Worm (Caenorhabditis elegans) whole organism, L4 larva: Measurements from ENCODE around the gene rft-1.
A peak's percentile ranks its signal among the peaks of the same experiment; 100 is the strongest.
"Not testable (repeated sequence)": the region's sequence is repeated elsewhere in the genome, so short reads cannot be mapped to it uniquely, and the experiment has no call there.

Source experiments
- F37D6.2 ChIP-seq: sonication (generic microtip); optimal IDR thresholded peaks from 2 replicates; lab custom pipeline; 2016; ENCODE audit warnings: mild to moderate bottlenecking, missing genetic modification characterization, missing compliant biosample characterization
- F49E8.2 ChIP-seq: sonication (generic microtip); optimal IDR thresholded peaks from 2 replicates; lab custom pipeline; 2016; ENCODE audit warnings: missing compliant biosample characterization, mild to moderate bottlenecking, missing genetic modification characterization, borderline replicate concordance
- R02D3.7 ChIP-seq: fragments of 150-350 bp; sonication (generic microtip); optimal IDR thresholded peaks from 3 replicates; lab custom pipeline; 2014; ENCODE audit warnings: missing biosample characterization, missing genetic modification characterization
- T20F7.1 ChIP-seq: fragments of 200-800 bp; sonication (Bioruptor generic); optimal IDR thresholded peaks from 2 replicates; lab custom pipeline; 2018; ENCODE audit warnings: mild to moderate bottlenecking, missing genetic modification characterization, missing compliant biosample characterization
- Y75B8A.6 ChIP-seq: fragments of 200-800 bp; sonication (Bioruptor generic); IDR thresholded peaks from 2 replicates; pipeline ENCODE4 v1.3.6; 2022; ENCODE audit warnings: missing genetic modification reagents, missing genetic modification characterization, missing compliant biosample characterization
- aha-1 ChIP-seq: fragments of 150-350 bp; peaks from one replicate; lab custom pipeline; 2014; ENCODE audit warnings: missing biosample characterization, missing genetic modification characterization
- ama-1 ChIP-seq: fragments of 150-350 bp; optimal IDR thresholded peaks from 2 replicates; lab custom pipeline; 2014; ENCODE audit warnings: inconsistent platforms, mixed read lengths
- arid-1 ChIP-seq: fragments of 200-800 bp; sonication (Bioruptor generic); conservative IDR thresholded peaks from 2 replicates; pipeline ENCODE4 v1.3.6; 2022; ENCODE audit warnings: missing genetic modification reagents, missing genetic modification characterization, missing compliant biosample characterization
- ceh-62 ChIP-seq: sonication (generic microtip); optimal IDR thresholded peaks from 2 replicates; lab custom pipeline; 2017; ENCODE audit warnings: missing biosample characterization, missing genetic modification characterization
- ceh-82 ChIP-seq: sonication (generic microtip); optimal IDR thresholded peaks from 2 replicates; lab custom pipeline; 2017; ENCODE audit warnings: missing biosample characterization, missing genetic modification characterization
- ces-1 ChIP-seq: fragments of 150-350 bp; sonication (generic microtip); optimal IDR thresholded peaks from 4 replicates; lab custom pipeline; 2014; ENCODE audit warnings: missing biosample characterization, missing genetic modification reagents, missing genetic modification characterization
- daf-12 ChIP-seq: fragments of 150-350 bp; optimal IDR thresholded peaks from 2 replicates; lab custom pipeline; 2014; ENCODE audit warnings: missing biosample characterization, missing genetic modification reagents, missing genetic modification characterization
- daf-16 ChIP-seq, 3 experiments: sonication (generic microtip); optimal IDR thresholded peaks; 2 replicates each; lab custom pipeline; 2016 to 2017; ENCODE audit warnings: missing genetic modification characterization in 3 of 3, missing genetic modification reagents in 3 of 3, mild to moderate bottlenecking in 2 of 3, missing compliant biosample characterization in 2 of 3, missing biosample characterization in 1 of 3, moderate library complexity in 1 of 3
- daf-8 ChIP-seq: fragments of 200-800 bp; sonication (Bioruptor generic); IDR thresholded peaks from 2 replicates; pipeline ENCODE4 v1.3.6; 2022; ENCODE audit warnings: missing genetic modification characterization, missing compliant biosample characterization
- dpl-1 ChIP-seq: fragments of 150-350 bp; optimal IDR thresholded peaks from 2 replicates; lab custom pipeline; 2014; ENCODE audit warnings: missing biosample characterization, missing genetic modification reagents, missing genetic modification characterization
- egl-27 ChIP-seq: sonication (generic microtip); optimal IDR thresholded peaks from 3 replicates; lab custom pipeline; 2017; ENCODE audit warnings: missing biosample characterization, missing genetic modification reagents, missing genetic modification characterization
- fkh-10 ChIP-seq: fragments of 150-350 bp; optimal IDR thresholded peaks from 2 replicates; lab custom pipeline; 2014; ENCODE audit warnings: missing biosample characterization, missing genetic modification reagents, missing genetic modification characterization
- hif-1 ChIP-seq, 2 experiments: sonication (generic microtip); optimal IDR thresholded peaks; 2 replicates each; lab custom pipeline; 2016 to 2017; ENCODE audit warnings: missing compliant biosample characterization in 2 of 2, missing genetic modification characterization in 2 of 2, missing genetic modification reagents in 2 of 2, missing genotype in 2 of 2, mild to moderate bottlenecking in 1 of 2
- hlh-11 ChIP-seq: fragments of 200-800 bp; sonication (Bioruptor generic); optimal IDR thresholded peaks from 2 replicates; lab custom pipeline; 2018; ENCODE audit warnings: mild to moderate bottlenecking, missing genetic modification characterization, missing compliant biosample characterization
- hlh-30 ChIP-seq: sonication (generic microtip); optimal IDR thresholded peaks from 2 replicates; lab custom pipeline; 2017; ENCODE audit warnings: antibody characterized with exemption, mild to moderate bottlenecking, missing genetic modification characterization, missing compliant biosample characterization; ENCODE audit not compliant: insufficient read depth
- hmg-1.1 ChIP-seq: fragments of 200-800 bp; sonication (Bioruptor generic); IDR thresholded peaks from 2 replicates; pipeline ENCODE4 v1.3.6; 2022; ENCODE audit warnings: missing genetic modification reagents, missing genetic modification characterization, missing compliant biosample characterization
- jun-1 ChIP-seq: fragments of 150-350 bp; optimal IDR thresholded peaks from 2 replicates; lab custom pipeline; 2014; ENCODE audit warnings: missing biosample characterization, missing genetic modification reagents, missing genetic modification characterization
- lim-7 ChIP-seq: fragments of 200-800 bp; sonication (Bioruptor generic); IDR thresholded peaks from 2 replicates; pipeline ENCODE4 v1.3.6; 2022; ENCODE audit warnings: missing genetic modification characterization, missing compliant biosample characterization
- lin-13 ChIP-seq: fragments of 150-350 bp; optimal IDR thresholded peaks from 2 replicates; lab custom pipeline; 2014; ENCODE audit warnings: missing biosample characterization, missing genetic modification reagents, missing genetic modification characterization
- lin-15B ChIP-seq: fragments of 150-350 bp; sonication (generic microtip); optimal IDR thresholded peaks from 3 replicates; lab custom pipeline; 2014; ENCODE audit warnings: missing biosample characterization, missing genetic modification characterization
- lin-38 ChIP-seq: fragments of 200-800 bp; sonication (Bioruptor generic); IDR thresholded peaks from 2 replicates; pipeline ENCODE4 v1.3.6; 2022; ENCODE audit warnings: missing genetic modification reagents, missing genetic modification characterization, missing compliant biosample characterization
- lsy-2 ChIP-seq, 2 experiments: fragments of 150-350 bp in 1 of 2; sonication (generic microtip) in 1 of 2; optimal IDR thresholded peaks; 2 replicates each; lab custom pipeline; 2014 to 2017; ENCODE audit warnings: missing biosample characterization in 2 of 2, missing genetic modification characterization in 2 of 2
- mep-1 ChIP-seq: fragments of 150-350 bp; sonication (generic microtip); optimal IDR thresholded peaks from 3 replicates; lab custom pipeline; 2014; ENCODE audit warnings: missing biosample characterization, missing genetic modification characterization
- nhr-10 ChIP-seq: fragments of 150-350 bp; optimal IDR thresholded peaks from 2 replicates; lab custom pipeline; 2014; ENCODE audit warnings: missing biosample characterization, missing genetic modification characterization
- nhr-102 ChIP-seq: sonication (generic microtip); optimal IDR thresholded peaks from 2 replicates; lab custom pipeline; 2016; ENCODE audit warnings: mild to moderate bottlenecking, missing genetic modification characterization, moderate library complexity, missing compliant biosample characterization
- nhr-28 ChIP-seq: fragments of 150-350 bp; optimal IDR thresholded peaks from 2 replicates; lab custom pipeline; 2014; ENCODE audit warnings: missing biosample characterization, missing genetic modification characterization
- nhr-41 ChIP-seq: fragments of 200-800 bp; sonication (Bioruptor generic); IDR thresholded peaks from 2 replicates; pipeline ENCODE4 v1.3.6; 2022; ENCODE audit warnings: missing genetic modification reagents, missing genetic modification characterization, missing compliant biosample characterization
- nhr-76 ChIP-seq: fragments of 150-350 bp; optimal IDR thresholded peaks from 2 replicates; lab custom pipeline; 2014; ENCODE audit warnings: missing biosample characterization, missing genetic modification characterization
- nhr-77 ChIP-seq: fragments of 150-350 bp; optimal IDR thresholded peaks from 2 replicates; lab custom pipeline; 2014; ENCODE audit warnings: missing biosample characterization, missing genetic modification characterization
- rbr-2 ChIP-seq: sonication (generic microtip); optimal IDR thresholded peaks from 2 replicates; lab custom pipeline; 2016; ENCODE audit warnings: missing genotype, missing genetic modification characterization, missing compliant biosample characterization
- set-16 ChIP-seq: fragments of 200-800 bp; sonication (Bioruptor generic); IDR thresholded peaks from 2 replicates; pipeline ENCODE4 v1.3.6; 2022; ENCODE audit warnings: missing genetic modification reagents, missing genetic modification characterization, missing compliant biosample characterization
- snpc-1.2 ChIP-seq: fragments of 200-800 bp; sonication (Bioruptor generic); IDR thresholded peaks from 2 replicates; pipeline ENCODE4 v1.3.6; 2022; ENCODE audit warnings: missing genetic modification reagents, missing genetic modification characterization, missing compliant biosample characterization
- snpc-4 ChIP-seq: fragments of 150-350 bp; optimal IDR thresholded peaks from 2 replicates; lab custom pipeline; 2014; ENCODE audit warnings: missing biosample characterization, missing genetic modification characterization
- spr-3 ChIP-seq: fragments of 200-800 bp; sonication (Bioruptor generic); optimal IDR thresholded peaks from 2 replicates; lab custom pipeline; 2018; ENCODE audit warnings: mild to moderate bottlenecking, missing genetic modification characterization, missing compliant biosample characterization
- vab-7 ChIP-seq: fragments of 200-800 bp; sonication (Bioruptor generic); IDR thresholded peaks from 2 replicates; pipeline ENCODE4 v1.3.6; 2022; ENCODE audit warnings: missing genetic modification reagents, missing genetic modification characterization, missing compliant biosample characterization
- zag-1 ChIP-seq: fragments of 150-350 bp; optimal IDR thresholded peaks from 2 replicates; lab custom pipeline; 2014; ENCODE audit warnings: missing biosample characterization, missing genetic modification characterization
- zfp-3 ChIP-seq: fragments of 200-800 bp; sonication (Bioruptor generic); conservative IDR thresholded peaks from 2 replicates; pipeline ENCODE4 v1.3.6; 2022; ENCODE audit warnings: missing genetic modification reagents, missing genetic modification characterization, missing compliant biosample characterization
- zip-11 ChIP-seq: fragments of 200-800 bp; sonication (Bioruptor generic); IDR thresholded peaks from 2 replicates; pipeline ENCODE4 v1.3.6; 2022; ENCODE audit warnings: missing genetic modification characterization, missing compliant biosample characterization

rft-1 gene

DNA sequence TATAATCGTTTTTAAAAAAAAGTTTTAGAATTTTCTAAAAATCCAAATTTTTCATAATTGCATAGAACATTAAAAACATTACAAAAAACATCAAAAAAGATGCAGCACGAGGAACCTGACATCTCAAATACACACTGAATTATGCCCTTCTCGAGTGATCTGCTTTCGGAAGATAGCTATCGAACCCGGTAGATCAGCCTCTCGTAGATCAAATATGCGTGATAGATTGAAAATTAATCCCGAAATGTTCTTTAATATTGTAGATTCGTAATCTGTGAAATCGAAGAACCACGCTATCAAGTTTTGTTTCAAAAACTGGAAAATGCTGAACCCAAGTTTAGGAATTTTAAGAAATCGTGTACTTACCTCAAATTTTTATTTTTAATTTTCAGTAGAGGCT lies 38.8 kb upstream of the rft-1 start:
- TF ChIP-seq aha-1 (tag; lab: Kevin White, UChicago), result peak; percentile 86
- TF ChIP-seq zip-11 (GFP tag; lab: Robert Waterston, UW), result no peak

DNA sequence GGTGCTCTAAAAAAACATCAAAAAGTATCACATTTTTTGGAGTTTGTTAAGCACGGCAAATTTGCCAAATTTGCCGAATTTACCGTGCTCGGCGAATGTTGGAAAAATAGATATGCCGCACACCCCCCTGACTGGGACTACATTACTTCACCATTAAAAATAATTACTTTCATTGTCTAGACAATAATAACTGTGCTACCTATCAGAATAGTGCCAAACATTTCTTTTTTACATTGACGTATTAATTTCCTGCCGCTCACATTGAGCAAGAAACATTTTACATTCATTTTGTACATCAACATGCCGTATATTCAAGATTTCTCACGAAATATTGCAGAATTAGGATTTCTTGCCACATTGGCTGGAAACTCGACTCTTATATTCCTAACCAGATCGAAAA lies 31.5 kb upstream of the rft-1 start, which contains the start of gene str-35:
Gene str-35, plus strand, starts transcription at position 301 of the 400 bp plus-strand sequence.
- TF ChIP-seq rbr-2 (tag; lab: Kevin White, UChicago); egl-27 (tag; lab: Kevin White, UChicago); nhr-41 (GFP tag; lab: Robert Waterston, UW): not testable (repeated sequence)
- TF ChIP-seq, all 104 proteins: peak for 0; not testable (repeated sequence) for 104

DNA sequence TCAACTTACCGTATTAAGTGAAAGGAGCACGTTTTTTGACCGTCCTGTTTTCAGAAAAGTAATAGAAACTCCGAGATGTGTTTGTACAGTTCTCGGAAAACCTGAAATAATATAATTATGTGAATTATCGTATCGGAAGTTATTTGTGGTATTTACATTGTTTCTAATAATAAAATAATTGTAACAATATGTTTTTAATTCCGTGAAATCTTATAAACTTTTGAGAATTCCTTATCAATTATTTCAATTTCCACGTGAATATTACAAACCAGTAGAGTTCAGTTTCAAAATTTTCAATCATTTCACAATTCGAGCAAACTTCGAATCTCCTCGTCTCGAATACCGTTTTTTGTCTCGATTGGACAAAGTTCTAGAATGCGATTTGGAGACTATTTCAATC lies 28.0 kb upstream of the rft-1 start, which contains the start of gene T08H10.3:
Gene T08H10.3, plus strand, starts transcription at position 301 of the 400 bp plus-strand sequence.
- no peak for TF ChIP-seq dpl-1 (GFP tag; lab: Kevin White, UChicago)
- TF ChIP-seq snpc-1.2 (GFP tag; lab: Robert Waterston, UW), result no peak
- TF ChIP-seq lin-38 (GFP tag; lab: Robert Waterston, UW), result no peak
- TF ChIP-seq arid-1 (GFP tag; lab: Robert Waterston, UW), result no peak
- no peak for TF ChIP-seq F49E8.2 (tag; lab: Kevin White, UChicago)
- no peak for TF ChIP-seq nhr-76 (tag; lab: Kevin White, UChicago)
- TF ChIP-seq R02D3.7 (tag; lab: Kevin White, UChicago), result no peak
- TF ChIP-seq fkh-10 (GFP tag; lab: Kevin White, UChicago), result no peak
- no peak for TF ChIP-seq lin-13 (GFP tag; lab: Kevin White, UChicago)
- no peak for TF ChIP-seq Y75B8A.6 (GFP tag; lab: Robert Waterston, UW)
- TF ChIP-seq daf-8 (GFP tag; lab: Robert Waterston, UW), result no peak
- no peak for TF ChIP-seq nhr-102
- no peak for TF ChIP-seq set-16
- TF ChIP-seq ama-1 (lab: Kevin White, UChicago), result no peak
- no peak for TF ChIP-seq lin-15B (tag; lab: Kevin White, UChicago)
- no peak for TF ChIP-seq zfp-3 (GFP tag; lab: Robert Waterston, UW)
- TF ChIP-seq nhr-77 (tag; lab: Kevin White, UChicago), result no peak
- no peak for TF ChIP-seq spr-3 (GFP tag; lab: Kevin White, UChicago)

DNA sequence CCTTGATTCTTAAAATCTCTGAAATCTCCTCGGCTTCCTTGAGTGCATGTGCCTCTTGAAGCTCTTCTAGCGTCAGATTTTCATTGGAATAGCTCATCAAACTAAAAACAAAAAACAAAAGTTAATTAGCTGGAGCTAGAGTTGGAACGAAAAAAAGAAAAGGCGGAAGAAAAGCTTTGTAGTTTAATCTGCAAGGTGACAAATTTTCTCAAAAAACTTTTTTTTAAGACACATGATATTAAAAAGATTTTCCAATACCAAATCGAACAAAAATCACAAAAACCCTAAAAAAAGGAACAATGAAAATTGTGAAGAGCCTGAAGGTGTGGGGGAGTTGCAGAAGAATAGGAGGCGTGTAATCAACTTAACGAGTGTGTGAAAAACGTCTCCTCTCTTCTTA lies 11.6 kb upstream of the rft-1 start, which contains the start of gene gnrr-5:
Gene gnrr-5, minus strand, starts transcription at position 101 of the 400 bp plus-strand sequence.
- TF ChIP-seq hmg-1.1 (GFP tag; lab: Robert Waterston, UW), result no peak
- TF ChIP-seq daf-12 (tag; lab: Kevin White, UChicago), result no peak
- TF ChIP-seq lsy-2 (tag; optimal IDR thresholded peaks at IDR 0.05; lab: Kevin White, UChicago), result no peak
- TF ChIP-seq snpc-4, result no peak
- TF ChIP-seq vab-7, result no peak
- no peak for TF ChIP-seq rbr-2 (tag; lab: Kevin White, UChicago)
- TF ChIP-seq zip-11 (GFP tag; lab: Robert Waterston, UW), result no peak
- TF ChIP-seq nhr-28 (tag; lab: Kevin White, UChicago), result no peak
- TF ChIP-seq aha-1 (tag; lab: Kevin White, UChicago), result no peak
- TF ChIP-seq ceh-82 (tag; lab: Kevin White, UChicago), result no peak
- TF ChIP-seq ceh-62 (tag; lab: Kevin White, UChicago), result no peak
- no peak for TF ChIP-seq lim-7 (GFP tag; lab: Robert Waterston, UW)

DNA sequence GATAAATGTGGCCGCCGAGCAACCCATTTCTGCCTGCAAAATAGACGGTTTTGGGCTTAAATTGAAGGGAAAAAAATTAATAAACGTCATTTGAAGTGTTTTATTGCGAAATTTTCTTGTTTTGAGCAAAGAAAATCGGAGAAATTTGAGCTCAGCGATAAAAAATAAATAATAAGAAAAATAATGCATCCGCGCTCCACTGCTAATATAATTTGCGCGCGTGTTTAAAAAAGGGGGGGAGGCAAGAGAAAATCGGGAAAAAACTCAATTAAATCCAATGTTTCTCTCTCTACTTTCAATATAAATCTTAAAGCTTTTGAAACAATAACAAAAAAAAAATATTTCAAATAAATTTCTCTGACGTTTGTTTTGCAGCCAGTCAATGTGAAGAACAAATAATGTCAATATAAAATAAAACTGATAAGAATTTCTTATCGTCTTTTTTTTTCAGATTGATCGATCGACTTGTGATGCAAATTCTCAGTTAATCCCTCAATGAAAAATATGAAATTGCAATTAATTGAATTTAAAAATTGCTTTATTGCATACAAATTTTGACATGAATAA lies 7.6 kb upstream of the rft-1 start, which contains the start of gene rft-2:
Gene rft-2, minus strand, starts transcription at position 41 of the 567 bp plus-strand sequence.
- peak; percentile 70 for TF ChIP-seq ces-1 (GFP tag; lab: Kevin White, UChicago)
- TF ChIP-seq zag-1 (tag; lab: Kevin White, UChicago), result no peak
- peak; percentile 97 for TF ChIP-seq lin-38 (GFP tag; lab: Robert Waterston, UW)
- TF ChIP-seq T20F7.1 (GFP tag; lab: Kevin White, UChicago), result no peak
- TF ChIP-seq hif-1 (tag; optimal IDR thresholded peaks at IDR 0.05; lab: Kevin White, UChicago), result peak in 1 of 2 experiments; percentile 31
- TF ChIP-seq nhr-28 (tag; lab: Kevin White, UChicago), result peak; percentile 32
- TF ChIP-seq F37D6.2, result peak; percentile 9
- peak; percentile 45; the same call in 1 of the 2 replicates for TF ChIP-seq hmg-1.1 (GFP tag; lab: Robert Waterston, UW)
- no peak for TF ChIP-seq nhr-10 (tag; lab: Kevin White, UChicago)
- peak; percentile 35 for TF ChIP-seq hlh-11
- no peak for TF ChIP-seq daf-16 (GFP tag; optimal IDR thresholded peaks at IDR 0.05; lab: Kevin White, UChicago)
- peak; percentile 54 for TF ChIP-seq daf-16 (tag; optimal IDR thresholded peaks at IDR 0.05; lab: Kevin White, UChicago)
- no peak for TF ChIP-seq jun-1 (tag; lab: Kevin White, UChicago)
- peak; percentile 6 for TF ChIP-seq hlh-30 (tag; lab: Kevin White, UChicago)
- peak; percentile 17 for TF ChIP-seq nhr-77 (tag; lab: Kevin White, UChicago)
- TF ChIP-seq mep-1 (tag; lab: Kevin White, UChicago), result peak; percentile 55
